Worm (Caenorhabditis elegans) whole organism, late embryonic: ENCODE results near the gene selt-1.1.

Source experiments
- C38D4.7 ChIP-seq: fragments of 200-800 bp; sonication (Bioruptor generic); optimal IDR thresholded peaks from 2 replicates; lab custom pipeline; 2018; ENCODE audit warnings: mild to moderate bottlenecking, missing genetic modification characterization, moderate library complexity, missing compliant biosample characterization
- F13H6.1 ChIP-seq: sonication (generic microtip); optimal IDR thresholded peaks from 2 replicates; lab custom pipeline; 2016; ENCODE audit warnings: missing genetic modification characterization, missing compliant biosample characterization
- K02D7.2 ChIP-seq: sonication (generic microtip); optimal IDR thresholded peaks from 2 replicates; lab custom pipeline; 2017; ENCODE audit warnings: mild to moderate bottlenecking, missing genetic modification characterization, missing compliant biosample characterization
- T23F11.4 ChIP-seq: fragments of 200-800 bp; sonication (Bioruptor generic); optimal IDR thresholded peaks from 2 replicates; lab custom pipeline; 2018; ENCODE audit warnings: mild to moderate bottlenecking, missing genetic modification characterization, missing compliant biosample characterization
- ama-1 ChIP-seq: fragments of 150-350 bp; optimal IDR thresholded peaks from 2 replicates; lab custom pipeline; 2014
- ceh-14 ChIP-seq: sonication (generic microtip); optimal IDR thresholded peaks from 2 replicates; lab custom pipeline; 2016; ENCODE audit warnings: missing genotype, missing genetic modification characterization, missing compliant biosample characterization
- ceh-18 ChIP-seq: sonication (generic microtip); optimal IDR thresholded peaks from 2 replicates; lab custom pipeline; 2016; ENCODE audit warnings: missing genetic modification characterization, missing compliant biosample characterization
- ceh-2 ChIP-seq: sonication (generic microtip); optimal IDR thresholded peaks from 2 replicates; lab custom pipeline; 2016; ENCODE audit warnings: missing genotype, missing genetic modification characterization, missing compliant biosample characterization
- ceh-30 ChIP-seq: fragments of 150-350 bp; optimal IDR thresholded peaks from 2 replicates; lab custom pipeline; 2014; ENCODE audit warnings: missing biosample characterization, missing genetic modification characterization
- ceh-45 ChIP-seq: fragments of 200-800 bp; sonication (Bioruptor generic); IDR thresholded peaks from 2 replicates; pipeline ENCODE4 v1.3.6; 2022; ENCODE audit warnings: missing genetic modification reagents, missing genetic modification characterization, missing compliant biosample characterization
- ceh-48 ChIP-seq: sonication (generic microtip); optimal IDR thresholded peaks from 2 replicates; lab custom pipeline; 2016; ENCODE audit warnings: missing genetic modification characterization, inconsistent platforms, missing compliant biosample characterization
- ceh-6 ChIP-seq: fragments of 200-800 bp; sonication (Bioruptor generic); optimal IDR thresholded peaks from 2 replicates; lab custom pipeline; 2018; ENCODE audit warnings: mild to moderate bottlenecking, missing genetic modification characterization, missing compliant biosample characterization
- che-1 ChIP-seq: sonication (generic microtip); optimal IDR thresholded peaks from 2 replicates; lab custom pipeline; 2016; ENCODE audit warnings: mild to moderate bottlenecking, missing genetic modification characterization, missing compliant biosample characterization
- dmd-4 ChIP-seq: sonication (generic microtip); optimal IDR thresholded peaks from 2 replicates; lab custom pipeline; 2016; ENCODE audit warnings: borderline replicate concordance, missing genetic modification characterization, missing compliant biosample characterization
- dve-1 ChIP-seq: sonication (generic microtip); optimal IDR thresholded peaks from 2 replicates; lab custom pipeline; 2017; ENCODE audit warnings: antibody characterized with exemption, mild to moderate bottlenecking, missing genetic modification characterization, missing compliant biosample characterization
- elt-2 ChIP-seq: sonication (generic microtip); optimal IDR thresholded peaks from 2 replicates; lab custom pipeline; 2016; ENCODE audit warnings: missing genetic modification reagents, missing genetic modification characterization, missing compliant biosample characterization
- ets-4 ChIP-seq: sonication (generic microtip); optimal IDR thresholded peaks from 2 replicates; lab custom pipeline; 2016; ENCODE audit warnings: missing genetic modification characterization, missing compliant biosample characterization
- fkh-10 ChIP-seq: fragments of 150-350 bp; optimal IDR thresholded peaks from 2 replicates; lab custom pipeline; 2014; ENCODE audit warnings: missing biosample characterization, missing genetic modification reagents, missing genetic modification characterization
- fkh-6 ChIP-seq: sonication (generic microtip); optimal IDR thresholded peaks from 2 replicates; lab custom pipeline; 2016; ENCODE audit warnings: missing genetic modification characterization, missing compliant biosample characterization
- gmeb-2 ChIP-seq: sonication (generic microtip); optimal IDR thresholded peaks from 2 replicates; lab custom pipeline; 2016; ENCODE audit warnings: missing genetic modification characterization, inconsistent platforms, missing compliant biosample characterization
- hlh-6 ChIP-seq: sonication (generic microtip); optimal IDR thresholded peaks from 2 replicates; lab custom pipeline; 2016; ENCODE audit warnings: missing genotype, missing genetic modification characterization, missing compliant biosample characterization
- lim-6 ChIP-seq: sonication (generic microtip); optimal IDR thresholded peaks from 2 replicates; lab custom pipeline; 2016; ENCODE audit warnings: missing genetic modification characterization, missing compliant biosample characterization
- lin-11 ChIP-seq: fragments of 200-800 bp; sonication (Bioruptor generic); optimal IDR thresholded peaks from 2 replicates; lab custom pipeline; 2018; ENCODE audit warnings: mild to moderate bottlenecking, missing genetic modification characterization, missing compliant biosample characterization
- madf-2 ChIP-seq: sonication (generic microtip); optimal IDR thresholded peaks from 2 replicates; lab custom pipeline; 2017; ENCODE audit warnings: missing genetic modification characterization, missing compliant biosample characterization
- nhr-232 ChIP-seq: sonication (generic microtip); optimal IDR thresholded peaks from 2 replicates; lab custom pipeline; 2016; ENCODE audit warnings: missing genetic modification characterization, missing compliant biosample characterization
- npax-4 ChIP-seq: sonication (generic microtip); optimal IDR thresholded peaks from 2 replicates; lab custom pipeline; 2016; ENCODE audit warnings: missing genetic modification characterization, missing compliant biosample characterization
- odd-2 ChIP-seq: sonication (generic microtip); optimal IDR thresholded peaks from 2 replicates; lab custom pipeline; 2017; ENCODE audit warnings: antibody characterized with exemption, mild to moderate bottlenecking, missing genetic modification characterization, missing compliant biosample characterization
- pat-9 ChIP-seq: fragments of 200-800 bp; sonication (Bioruptor generic); optimal IDR thresholded peaks from 2 replicates; lab custom pipeline; 2018; ENCODE audit warnings: mild to moderate bottlenecking, missing genetic modification characterization, moderate library complexity, missing compliant biosample characterization
- pha-4 ChIP-seq: fragments of 150-350 bp; optimal IDR thresholded peaks from 2 replicates; lab custom pipeline; 2018; ENCODE audit warnings: missing biosample characterization, missing genetic modification reagents, missing genetic modification characterization
- pros-1 ChIP-seq: fragments of 150-350 bp; optimal IDR thresholded peaks from 2 replicates; lab custom pipeline; 2014; ENCODE audit warnings: missing biosample characterization, missing genetic modification reagents, missing genetic modification characterization
- sdc-2 ChIP-seq: sonication (generic microtip); optimal IDR thresholded peaks from 2 replicates; lab custom pipeline; 2016; ENCODE audit warnings: missing genotype, missing genetic modification characterization, missing compliant biosample characterization
- sox-2 ChIP-seq: fragments of 200-800 bp; sonication (Bioruptor generic); IDR thresholded peaks from 2 replicates; pipeline ENCODE4 v1.3.6; 2022; ENCODE audit warnings: missing genetic modification reagents, missing genetic modification characterization, missing compliant biosample characterization
- tbx-2 ChIP-seq: sonication (generic microtip); optimal IDR thresholded peaks from 2 replicates; lab custom pipeline; 2016; ENCODE audit warnings: missing genetic modification characterization, missing compliant biosample characterization
- ttx-3 ChIP-seq: sonication (generic microtip); optimal IDR thresholded peaks from 2 replicates; lab custom pipeline; 2016; ENCODE audit warnings: missing genetic modification reagents, missing genetic modification characterization, missing compliant biosample characterization
- unc-3 ChIP-seq, 2 experiments: fragments of 200-800 bp in 1 of 2; sonication (Bioruptor generic) in 1 of 2; sonication (generic microtip) in 1 of 2; conservative IDR thresholded peaks in 1 of 2; optimal IDR thresholded peaks in 1 of 2; 2 replicates each; pipeline versions ENCODE4 v1.3.6 to Lab custom; 2016 to 2022; ENCODE audit warnings: missing compliant biosample characterization in 2 of 2, missing genetic modification characterization in 2 of 2, missing genetic modification reagents in 1 of 2
- unc-55 ChIP-seq: sonication (generic microtip); optimal IDR thresholded peaks from 2 replicates; lab custom pipeline; 2017; ENCODE audit warnings: missing biosample characterization, missing genetic modification reagents, missing genetic modification characterization
- unc-86 ChIP-seq: sonication (generic microtip); optimal IDR thresholded peaks from 2 replicates; lab custom pipeline; 2016; ENCODE audit warnings: missing genetic modification characterization, missing compliant biosample characterization
- ztf-16 ChIP-seq: sonication (generic microtip); optimal IDR thresholded peaks from 2 replicates; lab custom pipeline; 2017; ENCODE audit warnings: missing genetic modification characterization, missing compliant biosample characterization

selt-1.1 gene

DNA sequence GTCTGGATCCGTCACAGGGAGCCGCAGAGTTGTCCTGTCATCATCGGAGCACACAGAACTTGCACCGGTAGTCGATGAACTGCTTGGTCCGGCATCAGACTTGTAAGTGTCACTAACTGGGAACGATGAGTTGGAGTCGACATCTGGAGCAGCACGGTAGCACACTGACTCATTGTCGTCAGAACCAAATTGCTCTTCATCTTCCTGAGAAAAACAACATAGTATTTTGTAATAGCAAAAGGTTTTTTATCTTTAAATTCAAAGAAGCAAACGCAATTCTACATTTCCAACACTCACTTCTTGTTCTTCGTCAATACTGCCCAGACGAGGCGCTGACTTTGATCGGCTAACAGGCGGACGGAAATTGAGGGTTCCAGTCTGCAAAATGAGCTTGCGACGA is 44.2 kb upstream of the selt-1.1 start:
- TF ChIP-seq ceh-6 (GFP tag; lab: Kevin White, UChicago), result no peak
- TF ChIP-seq sdc-2 (tag; lab: Kevin White, UChicago), result no peak
- TF ChIP-seq ets-4 (tag; lab: Kevin White, UChicago), result no peak

DNA sequence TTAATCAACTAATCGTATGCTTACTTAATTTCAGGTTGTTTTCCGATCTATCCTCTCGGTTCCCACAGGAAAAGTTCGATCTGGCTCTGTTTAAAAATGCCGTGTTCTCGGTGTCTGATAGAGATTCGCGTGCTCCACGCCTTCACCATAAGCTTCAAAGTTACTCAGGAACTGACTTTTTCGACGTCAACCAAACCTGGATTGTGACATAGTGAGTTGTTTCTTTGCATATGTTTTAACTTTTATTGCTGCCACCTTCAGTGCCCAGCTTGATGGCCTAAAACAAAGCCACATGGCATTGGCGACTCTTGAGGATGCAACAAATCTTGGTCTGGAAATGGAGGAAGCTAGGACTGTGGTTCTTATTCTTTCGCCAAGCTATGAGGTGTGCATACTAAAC is 39.6 kb upstream of the selt-1.1 start:
- TF ChIP-seq lim-6 (tag; lab: Kevin White, UChicago) (no peak), fkh-10 (GFP tag; lab: Kevin White, UChicago) (no peak), sox-2 (GFP tag; lab: Robert Waterston, UW) (no peak), F13H6.1 (no peak), C38D4.7 (no peak), tbx-2 (tag; lab: Kevin White, UChicago) (no peak), che-1 (tag; lab: Kevin White, UChicago) (no peak), ceh-18 (tag; lab: Kevin White, UChicago) (no peak), dve-1 (tag; lab: Kevin White, UChicago) (no peak), elt-2 (tag; lab: Kevin White, UChicago) (no peak)
- TF ChIP-seq, all 69 proteins: peak for 0

DNA sequence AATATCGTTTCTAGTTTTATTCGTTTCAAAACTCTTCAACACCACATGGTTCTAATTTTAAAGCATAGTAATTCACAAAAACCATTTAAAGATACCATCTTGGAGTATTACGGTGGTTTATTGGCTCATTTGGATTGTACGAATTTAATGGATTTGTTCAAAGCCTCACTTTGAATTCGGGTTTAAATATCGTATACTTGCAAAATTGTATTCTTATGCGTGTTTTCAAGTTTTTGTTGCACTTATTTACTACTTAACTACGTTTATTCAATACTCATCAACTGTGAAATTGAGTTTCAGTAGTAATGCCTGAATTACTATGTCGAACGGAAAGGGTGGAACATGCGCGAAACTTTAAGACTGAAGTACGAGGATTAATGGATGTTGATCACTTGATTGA is 39.1 kb upstream of the selt-1.1 start, which contains the start of gene abts-2:
abts-2 (plus strand) TSS at position 301 of the 400 bp plus-strand sequence.
- TF ChIP-seq odd-2 (tag; lab: Kevin White, UChicago) (no peak), unc-3 (GFP tag; conservative IDR thresholded peaks at IDR 0.05; lab: Robert Waterston, UW) (no peak), unc-3 (tag; optimal IDR thresholded peaks at IDR 0.05; lab: Kevin White, UChicago) (no peak), npax-4 (tag; lab: Kevin White, UChicago) (no peak)

DNA sequence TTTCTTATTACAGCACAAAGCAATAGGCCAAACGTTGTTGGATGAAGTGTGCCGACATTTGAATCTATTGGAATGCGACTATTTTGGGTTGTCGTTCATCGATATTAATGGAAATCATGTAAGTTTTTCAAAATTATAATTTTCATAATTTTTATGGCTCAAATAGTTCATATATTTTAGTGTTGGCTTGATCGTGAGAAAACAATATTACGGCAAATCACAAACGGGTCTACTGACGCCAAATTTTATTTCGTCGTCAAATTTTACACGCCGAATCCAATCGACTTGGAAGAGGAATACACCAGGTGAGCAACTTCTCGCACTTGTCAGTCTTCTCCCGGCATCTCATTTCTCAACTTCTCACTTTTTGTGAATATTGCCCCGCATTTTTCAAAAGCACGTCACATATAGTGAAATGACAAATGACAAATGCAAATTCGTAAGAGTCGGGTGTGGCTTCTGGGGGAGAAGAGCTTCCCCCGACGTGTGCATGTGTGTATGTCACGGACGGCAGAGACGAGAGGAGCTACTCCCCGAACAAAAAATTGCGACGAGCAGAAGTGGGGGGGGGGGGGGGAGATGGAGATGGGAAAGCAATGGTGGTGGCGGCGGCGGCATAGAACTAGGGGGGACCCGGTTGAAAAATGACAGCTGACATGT is 30.3 kb upstream of the selt-1.1 start:
- TF ChIP-seq unc-55 (GFP tag; lab: Kevin White, UChicago) (peak; percentile 78), T23F11.4 (GFP tag; lab: Kevin White, UChicago) (no peak), pat-9 (tag; lab: Kevin White, UChicago) (peak; percentile 9)
- TF ChIP-seq, all 69 proteins: peak for 2

DNA sequence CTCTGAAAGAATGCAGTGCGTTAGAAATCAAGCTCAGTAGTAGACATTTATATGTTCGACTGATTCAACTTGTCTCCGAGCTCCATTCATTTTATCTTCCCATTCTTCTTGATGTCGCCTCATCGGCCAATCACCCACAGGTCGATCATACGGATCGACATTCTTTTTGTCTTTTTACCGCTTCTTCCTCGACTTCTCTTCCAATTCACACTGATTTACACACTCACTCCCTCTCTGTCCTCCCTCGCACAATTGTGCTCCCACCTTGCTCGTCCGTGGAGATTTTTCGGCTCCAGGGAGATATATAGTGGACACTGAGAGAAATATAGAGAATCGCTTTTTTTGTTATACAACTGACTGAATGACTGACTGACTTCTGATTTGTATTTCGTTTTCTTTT is 27.9 kb upstream of the selt-1.1 start:
- TF ChIP-seq nhr-232 (tag; lab: Kevin White, UChicago), result no peak
- TF ChIP-seq ztf-16 (tag; lab: Kevin White, UChicago), result no peak
- TF ChIP-seq pros-1 (tag; lab: Kevin White, UChicago), result no peak
- TF ChIP-seq lin-11, result no peak
- no peak for TF ChIP-seq ceh-2 (tag; lab: Kevin White, UChicago)
- TF ChIP-seq ttx-3 (tag; lab: Kevin White, UChicago), result no peak
- no peak for TF ChIP-seq madf-2 (tag; lab: Kevin White, UChicago)
- TF ChIP-seq fkh-6 (tag; lab: Kevin White, UChicago), result no peak
- TF ChIP-seq K02D7.2 (tag; lab: Kevin White, UChicago), result no peak
- TF ChIP-seq hlh-6 (tag; lab: Kevin White, UChicago), result no peak
- TF ChIP-seq ceh-48 (tag; lab: Kevin White, UChicago), result no peak

DNA sequence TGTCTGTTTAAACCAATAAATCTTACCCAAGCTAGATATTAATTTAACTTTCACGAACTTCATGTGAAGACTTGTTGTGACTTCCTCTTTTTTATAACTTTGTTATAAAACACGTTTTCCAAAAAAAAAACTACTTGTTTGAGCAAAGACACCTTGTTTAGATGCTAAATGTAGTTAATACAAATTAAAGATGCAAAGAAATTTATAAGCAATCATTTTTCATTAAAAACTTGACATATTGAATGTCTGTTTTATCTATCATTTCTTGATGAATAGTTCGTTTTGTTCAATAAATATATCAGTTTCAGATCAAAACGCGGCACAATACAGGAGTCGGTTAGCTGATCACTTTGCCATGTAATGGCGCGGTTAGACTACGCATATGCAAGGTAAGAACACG is 25.9 kb upstream of the selt-1.1 start, which contains the start of gene frm-3:
frm-3 (plus strand) TSS at position 301 of the 400 bp plus-strand sequence.
- TF ChIP-seq ama-1 (lab: Kevin White, UChicago) (no peak), pha-4 (tag; lab: Kevin White, UChicago) (no peak), unc-86 (no peak), dmd-4 (tag; lab: Kevin White, UChicago) (no peak), ceh-30 (tag; lab: Kevin White, UChicago) (no peak), ceh-45 (GFP tag; lab: Robert Waterston, UW) (no peak), ceh-18 (tag; lab: Kevin White, UChicago) (no peak), gmeb-2 (tag; lab: Kevin White, UChicago) (no peak), che-1 (tag; lab: Kevin White, UChicago) (no peak), ceh-14 (tag; lab: Kevin White, UChicago) (no peak), elt-2 (tag; lab: Kevin White, UChicago) (no peak)
